Worm (Caenorhabditis elegans) whole organism, early embryonic: ENCODE results near the gene Y43F8C.7.

ENCODE experiments used
- B0310.2 ChIP-seq: sonication (generic microtip); optimal IDR thresholded peaks from 2 replicates; lab custom pipeline; 2016; ENCODE audit warnings: mild to moderate bottlenecking, missing genetic modification characterization, missing compliant biosample characterization
- F13C5.2 ChIP-seq: sonication (generic microtip); optimal IDR thresholded peaks from 2 replicates; lab custom pipeline; 2017; ENCODE audit warnings: mild to moderate bottlenecking, missing genetic modification characterization, inconsistent platforms, missing compliant biosample characterization
- aly-1 ChIP-seq: sonication (generic microtip); optimal IDR thresholded peaks from 2 replicates; lab custom pipeline; 2016; ENCODE audit warnings: missing genetic modification characterization, missing compliant biosample characterization
- ama-1 ChIP-seq: fragments of 150-350 bp; optimal IDR thresholded peaks from 2 replicates; lab custom pipeline; 2014
- ceh-13 ChIP-seq: fragments of 200-800 bp; sonication (Bioruptor generic); optimal IDR thresholded peaks from 2 replicates; lab custom pipeline; 2018; ENCODE audit warnings: mild to moderate bottlenecking, missing genetic modification characterization, missing compliant biosample characterization
- ceh-36 ChIP-seq: sonication (generic microtip); optimal IDR thresholded peaks from 2 replicates; lab custom pipeline; 2016; ENCODE audit warnings: missing genetic modification characterization, inconsistent platforms, missing compliant biosample characterization
- ets-7 ChIP-seq: sonication (generic microtip); optimal IDR thresholded peaks from 2 replicates; lab custom pipeline; 2016; ENCODE audit warnings: missing genotype, missing genetic modification characterization, missing compliant biosample characterization
- flt-1 ChIP-seq: fragments of 200-800 bp; sonication (Bioruptor generic); IDR thresholded peaks from 2 replicates; pipeline ENCODE4 v1.3.6; 2022; ENCODE audit warnings: missing genetic modification characterization, missing compliant biosample characterization
- hmbx-1 ChIP-seq: sonication (generic microtip); optimal IDR thresholded peaks from 2 replicates; lab custom pipeline; 2016; ENCODE audit warnings: mild to moderate bottlenecking, missing genetic modification characterization, missing compliant biosample characterization
- hmg-4 ChIP-seq: fragments of 200-800 bp; sonication (Bioruptor generic); optimal IDR thresholded peaks from 2 replicates; lab custom pipeline; 2018; ENCODE audit warnings: mild to moderate bottlenecking, missing genetic modification characterization, missing compliant biosample characterization
- hnd-1 ChIP-seq: sonication (generic microtip); optimal IDR thresholded peaks from 2 replicates; lab custom pipeline; 2016; ENCODE audit warnings: missing genetic modification characterization, missing compliant biosample characterization
- pes-1 ChIP-seq: fragments of 200-800 bp; sonication (Bioruptor generic); IDR thresholded peaks from 2 replicates; pipeline ENCODE4 v1.3.6; 2022; ENCODE audit warnings: missing genetic modification reagents, missing genetic modification characterization, missing compliant biosample characterization
- scrt-1 ChIP-seq: fragments of 200-800 bp; sonication (Bioruptor generic); IDR thresholded peaks from 2 replicates; pipeline ENCODE4 v1.3.6; 2022; ENCODE audit warnings: missing genetic modification characterization, missing compliant biosample characterization
- sea-1 ChIP-seq: fragments of 200-800 bp; sonication (Bioruptor generic); conservative IDR thresholded peaks from 2 replicates; pipeline ENCODE4 v1.3.6; 2022; ENCODE audit warnings: missing genetic modification characterization, missing compliant biosample characterization
- tbx-11 ChIP-seq: fragments of 200-800 bp; sonication (Bioruptor generic); IDR thresholded peaks from 2 replicates; pipeline ENCODE4 v1.3.6; 2022; ENCODE audit warnings: missing genetic modification characterization, missing compliant biosample characterization
- tbx-37 ChIP-seq: fragments of 200-800 bp; sonication (Bioruptor generic); conservative IDR thresholded peaks from 2 replicates; pipeline ENCODE4 v1.3.6; 2022; ENCODE audit warnings: missing genetic modification reagents, missing genetic modification characterization, missing compliant biosample characterization
- tra-4 ChIP-seq: sonication (generic microtip); optimal IDR thresholded peaks from 2 replicates; lab custom pipeline; 2017; ENCODE audit warnings: missing genetic modification characterization, missing compliant biosample characterization

Y43F8C.7 gene

ce11 chrV:19643015-19643414, 815 bp downstream of the Y43F8C.7 start:
- TF ChIP-seq F13C5.2 (tag; lab: Kevin White, UChicago) (peak; percentile 100), pes-1 (GFP tag; lab: Robert Waterston, UW) (peak; percentile 98), hnd-1 (tag; lab: Kevin White, UChicago) (peak; percentile 93), tbx-11 (GFP tag; lab: Robert Waterston, UW) (peak; percentile 99), tra-4 (peak; percentile 94), sea-1 (GFP tag; lab: Robert Waterston, UW) (peak; percentile 99), ets-7 (tag; lab: Kevin White, UChicago) (peak; percentile 95), hmbx-1 (tag; lab: Kevin White, UChicago) (peak; percentile 93), scrt-1 (GFP tag; lab: Robert Waterston, UW) (peak; percentile 99), aly-1 (tag; lab: Kevin White, UChicago) (peak; percentile 99), B0310.2 (tag; lab: Kevin White, UChicago) (peak; percentile 98), ceh-36 (tag; lab: Kevin White, UChicago) (peak; percentile 98), hmg-4 (peak; percentile 99), ama-1 (lab: Kevin White, UChicago) (peak; percentile 15), flt-1 (GFP tag; lab: Robert Waterston, UW) (peak; percentile 99), ceh-13 (GFP tag; lab: Kevin White, UChicago) (peak; percentile 99), tbx-37 (GFP tag; lab: Robert Waterston, UW) (peak; percentile 98)

- no peak for TF ChIP-seq ets-7 (tag; lab: Kevin White, UChicago)
- TF ChIP-seq F13C5.2 (tag; lab: Kevin White, UChicago), result no peak
- no peak for TF ChIP-seq ceh-36 (tag; lab: Kevin White, UChicago)
- no peak for TF ChIP-seq hmbx-1 (tag; lab: Kevin White, UChicago)
- no peak for TF ChIP-seq sea-1 (GFP tag; lab: Robert Waterston, UW)
- TF ChIP-seq B0310.2 (tag; lab: Kevin White, UChicago), result no peak
- no peak for TF ChIP-seq ama-1 (lab: Kevin White, UChicago)
- TF ChIP-seq scrt-1 (GFP tag; lab: Robert Waterston, UW), result no peak
- no peak for TF ChIP-seq hnd-1 (tag; lab: Kevin White, UChicago)
- TF ChIP-seq hmg-4, result no peak
- no peak for TF ChIP-seq tra-4
- TF ChIP-seq pes-1 (GFP tag; lab: Robert Waterston, UW), result no peak
- TF ChIP-seq tbx-37 (GFP tag; lab: Robert Waterston, UW), result no peak
- TF ChIP-seq tbx-11 (GFP tag; lab: Robert Waterston, UW), result no peak
Observed at ce11 chrV:19640808-19641207, 3.0 kb downstream of the Y43F8C.7 start, which contains the start of gene Y43F8C.6. Gene Y43F8C.6 (minus strand): TSS chrV:19640908.

ce11 chrV:19637890-19638289, 5.9 kb downstream of the Y43F8C.7 start:
- TF ChIP-seq B0310.2 (tag; lab: Kevin White, UChicago) (no peak), flt-1 (GFP tag; lab: Robert Waterston, UW) (no peak), tbx-11 (GFP tag; lab: Robert Waterston, UW) (no peak), tra-4 (no peak), ets-7 (tag; lab: Kevin White, UChicago) (no peak)

- no peak for TF ChIP-seq pes-1 (GFP tag; lab: Robert Waterston, UW)
- TF ChIP-seq tbx-11 (GFP tag; lab: Robert Waterston, UW), result no peak
- TF ChIP-seq hmbx-1 (tag; lab: Kevin White, UChicago), result no peak
- TF ChIP-seq scrt-1 (GFP tag; lab: Robert Waterston, UW), result no peak
- no peak for TF ChIP-seq flt-1 (GFP tag; lab: Robert Waterston, UW)
Observed at ce11 chrV:19636194-19636584, 7.6 kb downstream of the Y43F8C.7 start.

DNA sequence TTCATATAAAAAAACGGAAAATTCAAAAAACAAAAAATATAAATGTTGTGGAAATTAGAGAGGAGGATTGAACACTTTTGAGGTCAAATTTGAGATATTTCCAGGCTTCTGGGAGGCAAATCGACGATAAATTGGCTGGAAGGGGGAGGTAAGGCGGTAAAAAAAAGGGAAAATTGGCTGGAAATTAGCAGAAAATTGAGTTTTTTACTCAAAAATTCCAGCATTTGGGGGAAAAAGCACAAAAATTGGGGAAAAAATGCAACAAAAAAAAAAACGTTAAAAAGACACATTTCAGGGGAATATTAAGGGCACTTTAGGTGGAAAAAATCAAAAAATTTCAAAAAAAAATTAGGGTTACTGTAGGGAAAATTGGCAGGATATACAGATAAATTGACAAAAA, 9.6 kb downstream of the Y43F8C.7 start:
- TF ChIP-seq B0310.2 (tag; lab: Kevin White, UChicago) (no peak), ceh-13 (GFP tag; lab: Kevin White, UChicago) (no peak), ceh-36 (tag; lab: Kevin White, UChicago) (no peak), scrt-1 (GFP tag; lab: Robert Waterston, UW) (no peak), ama-1 (lab: Kevin White, UChicago) (no peak), flt-1 (GFP tag; lab: Robert Waterston, UW) (no peak), tbx-37 (GFP tag; lab: Robert Waterston, UW) (0 out of 2 replicates have a peak, but pooled peaks have one; percentile 8), hmg-4 (no peak)

DNA sequence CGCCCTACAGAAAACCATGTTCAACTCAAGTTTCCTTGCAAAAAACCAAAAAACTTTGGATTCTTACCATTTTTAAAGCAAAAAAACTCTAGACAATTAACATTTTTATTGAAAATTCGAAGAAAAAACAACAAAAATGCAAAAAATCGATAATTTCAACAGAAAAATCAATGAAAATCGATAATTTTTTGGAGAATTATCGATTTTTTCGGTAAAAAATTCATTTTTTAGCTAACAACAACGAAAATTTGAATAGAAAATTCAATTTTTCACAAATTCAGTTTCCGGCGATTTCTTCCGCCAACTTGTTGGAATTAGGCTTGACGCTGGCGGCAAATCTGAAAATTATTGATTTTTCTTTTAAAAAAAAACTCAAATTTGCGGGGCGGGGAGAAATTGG, 10.9 kb downstream of the Y43F8C.7 start:
- TF ChIP-seq F13C5.2 (tag; lab: Kevin White, UChicago), result no peak

ce11 chrV:19632546-19632945, 11.3 kb downstream of the Y43F8C.7 start, which contains the start of gene Y43F8C.5:
Gene Y43F8C.5 (minus strand): TSS chrV:19632646.
- no peak for TF ChIP-seq B0310.2 (tag; lab: Kevin White, UChicago)
- no peak for TF ChIP-seq sea-1 (GFP tag; lab: Robert Waterston, UW)
- no peak for TF ChIP-seq scrt-1 (GFP tag; lab: Robert Waterston, UW)
- no peak for TF ChIP-seq hnd-1 (tag; lab: Kevin White, UChicago)
- no peak for TF ChIP-seq hmbx-1 (tag; lab: Kevin White, UChicago)
- TF ChIP-seq pes-1 (GFP tag; lab: Robert Waterston, UW), result no peak
- no peak for TF ChIP-seq tra-4
- no peak for TF ChIP-seq aly-1 (tag; lab: Kevin White, UChicago)

ce11 chrV:19630569-19630968, 13.3 kb downstream of the Y43F8C.7 start:
- no peak for TF ChIP-seq sea-1 (GFP tag; lab: Robert Waterston, UW)
- TF ChIP-seq hmg-4, result no peak
- TF ChIP-seq tbx-37 (GFP tag; lab: Robert Waterston, UW), result no peak
- TF ChIP-seq pes-1 (GFP tag; lab: Robert Waterston, UW), result no peak
- no peak for TF ChIP-seq tbx-11 (GFP tag; lab: Robert Waterston, UW)
- no peak for TF ChIP-seq aly-1 (tag; lab: Kevin White, UChicago)
- no peak for TF ChIP-seq F13C5.2 (tag; lab: Kevin White, UChicago)
- no peak for TF ChIP-seq hnd-1 (tag; lab: Kevin White, UChicago)
- TF ChIP-seq tra-4, result no peak
- TF ChIP-seq scrt-1 (GFP tag; lab: Robert Waterston, UW), result no peak
- no peak for TF ChIP-seq hmbx-1 (tag; lab: Kevin White, UChicago)
- TF ChIP-seq ama-1 (lab: Kevin White, UChicago), result no peak
- no peak for TF ChIP-seq flt-1 (GFP tag; lab: Robert Waterston, UW)
- no peak for TF ChIP-seq ceh-36 (tag; lab: Kevin White, UChicago)
- TF ChIP-seq ceh-13 (GFP tag; lab: Kevin White, UChicago), result no peak
